Fruit fly (Drosophila melanogaster): ENCODE data around the gene Ptp61F.
A peak's percentile ranks its signal among the peaks of the same experiment; 100 is the strongest.

Ptp61F gene

dm6 chr3L:1376014-1376745 is 98.9 kb downstream of the Ptp61F start (continued):
- TF ChIP-seq Atf6 (GFP tag; IDR thresholded peaks at IDR 0.05) (no peak; the same call in 1 of the 2 replicates), cwo (GFP tag; optimal IDR thresholded peaks at IDR 0.05) (no peak), Lim3 (GFP tag; IDR thresholded peaks at IDR 0.05) (no peak), NC2β (GFP tag; optimal IDR thresholded peaks at IDR 0.05) (no peak), CG16779 (GFP tag; IDR thresholded peaks at IDR 0.05) (no peak), kay (GFP tag; optimal IDR thresholded peaks at IDR 0.05) (peak; percentile 4), trem (tag; optimal IDR thresholded peaks at IDR 0.05) (no peak), eyg (GFP tag; optimal IDR thresholded peaks at IDR 0.05) (no peak), Ets65A (GFP tag) (peak; percentile 78), E2f2 (GFP tag; IDR thresholded peaks at IDR 0.05) (no peak), CG8944 (GFP tag; optimal IDR thresholded peaks at IDR 0.05) (peak; percentile 24), CG2120 (GFP tag; optimal IDR thresholded peaks at IDR 0.05) (no peak), CG14965 (GFP tag; optimal IDR thresholded peaks at IDR 0.05; ENCODE audit: borderline replicate concordance) (no peak), CG34422 (GFP tag; IDR thresholded peaks at IDR 0.05) (no peak), Sox102F (GFP tag; optimal IDR thresholded peaks at IDR 0.05) (peak; percentile 78), sr (GFP tag; IDR thresholded peaks at IDR 0.05) (no peak), Taf1 (GFP tag; IDR thresholded peaks at IDR 0.05) (no peak), Fer3 (tag; optimal IDR thresholded peaks at IDR 0.05) (peak; percentile 1), sens (GFP tag) (peak; percentile 93), CG1024 (GFP tag; IDR thresholded peaks at IDR 0.05) (no peak), en (GFP tag; optimal IDR thresholded peaks at IDR 0.05) (no peak), CG3281 (GFP tag; optimal IDR thresholded peaks at IDR 0.05) (no peak), fu2 (GFP tag; optimal IDR thresholded peaks at IDR 0.05) (no peak), CG3847 (GFP tag; IDR thresholded peaks at IDR 0.05) (0 out of 2 replicates have a peak, but pooled peaks have one; percentile 12), toy (GFP tag; IDR thresholded peaks at IDR 0.05) (no peak), CG13287 (GFP tag; IDR thresholded peaks at IDR 0.05; ENCODE audit: partially characterized antibody) (peak; percentile 68), maf-S (GFP tag; optimal IDR thresholded peaks at IDR 0.05) (no peak), ssp (GFP tag; IDR thresholded peaks at IDR 0.05) (peak; percentile 43; the same call in 1 of the 2 replicates), org-1 (GFP tag; optimal IDR thresholded peaks at IDR 0.05) (peak; percentile 48), CG15269 (tag; optimal IDR thresholded peaks at IDR 0.05) (peak; percentile 68), Rfx (GFP tag; IDR thresholded peaks at IDR 0.05) (peak; percentile 60), zfh1 (GFP tag; IDR thresholded peaks at IDR 0.05) (peak; percentile 53; the same call in 1 of the 3 replicates), amos (GFP tag; IDR thresholded peaks at IDR 0.05; ENCODE audit: partially characterized antibody) (no peak), sens-2 (GFP tag; IDR thresholded peaks at IDR 0.05) (no peak), p53 (GFP tag; optimal IDR thresholded peaks at IDR 0.05) (no peak), sc (optimal IDR thresholded peaks at IDR 0.05) (no peak), sc (GFP tag; optimal IDR thresholded peaks at IDR 0.05) (no peak), CG9817 (tag; optimal IDR thresholded peaks at IDR 0.05) (no peak), jing (GFP tag; optimal IDR thresholded peaks at IDR 0.05) (peak; percentile 14), Max (GFP tag; optimal IDR thresholded peaks at IDR 0.05) (no peak), CG43689 (GFP tag; IDR thresholded peaks at IDR 0.05) (no peak), CTCF (GFP tag; optimal IDR thresholded peaks at IDR 0.05) (no peak), CG8281 (tag; optimal IDR thresholded peaks at IDR 0.05) (no peak), lola (GFP tag; optimal IDR thresholded peaks at IDR 0.05) (peak in 1 of 3 experiments; percentile 31), ranshi (GFP tag; IDR thresholded peaks at IDR 0.05) (no peak), CG15479 (GFP tag; optimal IDR thresholded peaks at IDR 0.05) (no peak), CG14667 (GFP tag; IDR thresholded peaks at IDR 0.05) (peak; percentile 37; the same call in 1 of the 2 replicates), slbo (GFP tag; IDR thresholded peaks at IDR 0.05) (no peak), CG6689 (GFP tag; IDR thresholded peaks at IDR 0.05) (peak; percentile 60), unc-4 (GFP tag; IDR thresholded peaks at IDR 0.05; ENCODE audit: partially characterized antibody) (peak; percentile 61), CG33557 (GFP tag; optimal IDR thresholded peaks at IDR 0.05) (no peak)

All from whole organism, embryonic.